Fruit fly (Drosophila melanogaster) whole organism: ENCODE measurements around the gene CG4962.

Experiments used
- Dll ChIP-seq: fragments of >200 bp; optimal IDR thresholded peaks from 2 replicates; lab custom pipeline; 2017
- EcR ChIP-seq, 2 experiments: fragments of >200 bp; optimal IDR thresholded peaks; 2 replicates each; lab custom pipeline; 2017; ENCODE audit warnings: missing biosample characterization in 2 of 2, missing genetic modification characterization in 2 of 2, missing genetic modification reagents in 2 of 2
- pan ChIP-seq: fragments of >200 bp; optimal IDR thresholded peaks from 2 replicates; lab custom pipeline; 2017
- psq ChIP-seq: fragments of >200 bp; optimal IDR thresholded peaks from 2 replicates; lab custom pipeline; 2017
- usp ChIP-seq: fragments of >200 bp; optimal IDR thresholded peaks from 2 replicates; lab custom pipeline; 2017; ENCODE audit warnings: missing biosample characterization, missing genetic modification characterization, mixed read lengths

- TF ChIP-seq psq (lab: Kevin White, UChicago) (no peak), pan (lab: Kevin White, UChicago) (no peak), EcR (GFP tag; optimal IDR thresholded peaks at IDR 0.05; lab: Kevin White, UChicago) (peak in 1 of 2 experiments; percentile 71), Dll (no peak), usp (GFP tag; lab: Kevin White, UChicago) (no peak)
These were observed 19.8 kb downstream of the CG4962 start for dm6 chr3L:16275391-16276017.
